Fruit fly (Drosophila melanogaster) whole organism, wandering third instar larva: ENCODE results near the gene Exo70.

Experiments used
- Abd-B ChIP-seq: fragments of >200 bp; optimal IDR thresholded peaks from 2 replicates; lab custom pipeline; 2017; ENCODE audit warnings: missing biosample characterization, missing genetic modification characterization
- CG32264 ChIP-seq: fragments of 200-800 bp; sonication (Bioruptor generic); optimal IDR thresholded peaks from 2 replicates; lab custom pipeline; 2016; ENCODE audit warnings: missing biosample characterization, missing genetic modification characterization
- CG9705 ChIP-seq: fragments of 200-800 bp; sonication (Bioruptor generic); optimal IDR thresholded peaks from 2 replicates; lab custom pipeline; 2018; ENCODE audit warnings: missing biosample characterization, mild to moderate bottlenecking, missing genetic modification characterization
- CrebA ChIP-seq: fragments of 200-800 bp; sonication (Bioruptor generic); optimal IDR thresholded peaks from 2 replicates; lab custom pipeline; 2016; ENCODE audit warnings: missing biosample characterization, mild to moderate bottlenecking, missing genetic modification characterization, borderline replicate concordance
- Dfd ChIP-seq: fragments of >200 bp; optimal IDR thresholded peaks from 2 replicates; lab custom pipeline; 2017; ENCODE audit warnings: missing biosample characterization, missing genetic modification characterization
- Dif ChIP-seq: fragments of 200-275, 200-300 bp; sonication (Bioruptor generic); optimal IDR thresholded peaks from 2 replicates; lab custom pipeline; 2018; ENCODE audit warnings: missing biosample characterization, missing genetic modification characterization; ENCODE audit not compliant: partially characterized antibody
- GATAd ChIP-seq: sonication (Bioruptor generic); optimal IDR thresholded peaks from 2 replicates; lab custom pipeline; 2016; ENCODE audit warnings: missing biosample characterization, missing genetic modification characterization
- HLH106 ChIP-seq: fragments of 200-800 bp; optimal IDR thresholded peaks from 3 replicates; lab custom pipeline; 2019; ENCODE audit warnings: missing biosample characterization, mild to moderate bottlenecking, missing genetic modification characterization, moderate library complexity
- Hr78 ChIP-seq: fragments of >200 bp; optimal IDR thresholded peaks from 2 replicates; lab custom pipeline; 2017; ENCODE audit warnings: missing biosample characterization, missing genetic modification characterization
- Hr83 ChIP-seq: fragments of 200-300 bp; sonication (Bioruptor generic); optimal IDR thresholded peaks from 2 replicates; lab custom pipeline; 2016; ENCODE audit warnings: missing biosample characterization, mild to moderate bottlenecking, missing genetic modification characterization, moderate library complexity; ENCODE audit not compliant: poor library complexity, severe bottlenecking
- Mio ChIP-seq: sonication (Bioruptor generic); optimal IDR thresholded peaks from 2 replicates; lab custom pipeline; 2016; ENCODE audit warnings: missing biosample characterization, missing genetic modification characterization
- Myc ChIP-seq: fragments of >200 bp; optimal IDR thresholded peaks from 2 replicates; lab custom pipeline; 2017
- N ChIP-seq: fragments of >200 bp; optimal IDR thresholded peaks from 2 replicates; lab custom pipeline; 2018; ENCODE audit warnings: missing biosample characterization, missing external identifiers, missing genetic modification characterization
- OdsH ChIP-seq: fragments of 200-800 bp; sonication (Bioruptor generic); optimal IDR thresholded peaks from 2 replicates; lab custom pipeline; 2016; ENCODE audit warnings: missing biosample characterization, mild to moderate bottlenecking, missing genetic modification characterization
- Rel ChIP-seq, 2 experiments: fragments of 200-800 bp; sonication (Bioruptor generic) in 1 of 2; optimal IDR thresholded peaks; 2 replicates in 1 of 2; 3 replicates in 1 of 2; lab custom pipeline; 2016 to 2019; ENCODE audit warnings: mild to moderate bottlenecking in 2 of 2, missing biosample characterization in 2 of 2, missing genetic modification characterization in 2 of 2, moderate library complexity in 1 of 2
- Sp1 ChIP-seq: fragments of 200-800 bp; sonication (Bioruptor generic); optimal IDR thresholded peaks from 3 replicates; lab custom pipeline; 2019; ENCODE audit warnings: missing biosample characterization, mild to moderate bottlenecking, missing genetic modification characterization, moderate library complexity
- br ChIP-seq: fragments of 200-800 bp; sonication (Bioruptor generic); optimal IDR thresholded peaks from 2 replicates; lab custom pipeline; 2016; ENCODE audit warnings: missing biosample characterization, missing genetic modification characterization
- brk ChIP-seq: fragments of 200-800 bp; sonication (Bioruptor generic); optimal IDR thresholded peaks from 2 replicates; lab custom pipeline; 2016; ENCODE audit warnings: missing biosample characterization, mild to moderate bottlenecking, missing genetic modification characterization
- dmrt93B ChIP-seq: fragments of 200-800 bp; sonication (Bioruptor generic); optimal IDR thresholded peaks from 2 replicates; lab custom pipeline; 2018; ENCODE audit warnings: missing biosample characterization, mild to moderate bottlenecking, missing genetic modification characterization
- dsf ChIP-seq: sonication (Bioruptor generic); optimal IDR thresholded peaks from 2 replicates; lab custom pipeline; 2016; ENCODE audit warnings: missing biosample characterization, missing genetic modification characterization, borderline replicate concordance
- ey ChIP-seq: fragments of 200-800 bp; sonication (Bioruptor generic); optimal IDR thresholded peaks from 2 replicates; lab custom pipeline; 2016; ENCODE audit warnings: missing biosample characterization, missing genetic modification characterization
- foxo ChIP-seq, 2 experiments: fragments of 200-800 bp; sonication (Bioruptor generic); optimal IDR thresholded peaks; 2 replicates in 1 of 2; 3 replicates in 1 of 2; lab custom pipeline; 2016 to 2017; ENCODE audit warnings: missing biosample characterization in 2 of 2, missing genetic modification characterization in 2 of 2
- fru ChIP-seq: fragments of 200-800 bp; sonication (Bioruptor generic); optimal IDR thresholded peaks from 3 replicates; lab custom pipeline; 2016; ENCODE audit warnings: missing biosample characterization, mild to moderate bottlenecking, missing genetic modification characterization
- h ChIP-seq: fragments of 200-800 bp; sonication (Bioruptor generic); optimal IDR thresholded peaks from 3 replicates; lab custom pipeline; 2016; ENCODE audit warnings: missing biosample characterization, mild to moderate bottlenecking, missing genetic modification characterization
- jim ChIP-seq: fragments of 175-275, 200-325 bp; sonication (Bioruptor generic); optimal IDR thresholded peaks from 2 replicates; lab custom pipeline; 2016; ENCODE audit warnings: missing biosample characterization, mild to moderate bottlenecking, missing genetic modification characterization
- pan ChIP-seq: fragments of >200 bp; optimal IDR thresholded peaks from 2 replicates; lab custom pipeline; 2017
- psq ChIP-seq: fragments of 200-800 bp; sonication (Bioruptor generic); optimal IDR thresholded peaks from 3 replicates; lab custom pipeline; 2017; ENCODE audit warnings: missing biosample characterization, mild to moderate bottlenecking, missing genetic modification characterization, moderate library complexity
- rgr ChIP-seq: fragments of 200-800 bp; sonication (Bioruptor generic); optimal IDR thresholded peaks from 3 replicates; lab custom pipeline; 2016; ENCODE audit warnings: missing biosample characterization, mild to moderate bottlenecking, missing genetic modification characterization
- sage ChIP-seq: fragments of 200-800 bp; sonication (Bioruptor generic); optimal IDR thresholded peaks from 2 replicates; lab custom pipeline; 2016; ENCODE audit warnings: missing biosample characterization, mild to moderate bottlenecking, missing genetic modification characterization
- sv ChIP-seq: fragments of 200-800 bp; sonication (Bioruptor generic); optimal IDR thresholded peaks from 3 replicates; lab custom pipeline; 2016; ENCODE audit warnings: missing biosample characterization, missing genetic modification characterization
- woc ChIP-seq: sonication (Bioruptor generic); optimal IDR thresholded peaks from 2 replicates; lab custom pipeline; 2016; ENCODE audit warnings: missing biosample characterization, mild to moderate bottlenecking, missing genetic modification characterization

Gene Exo70

dm6 chr3L:8395630-8396168, 16.0 kb upstream of the Exo70 start, which contains the start of gene CG7120:
Gene CG7120, plus strand, starts transcription at chr3L:8396000.
- no peak for TF ChIP-seq psq (GFP tag; lab: Kevin White, UChicago)
- TF ChIP-seq h: peak; percentile 57
- no peak for TF ChIP-seq Myc (lab: Kevin White, UChicago)
- no peak for TF ChIP-seq jim (GFP tag; lab: Kevin White, UChicago)
- TF ChIP-seq foxo (GFP tag; optimal IDR thresholded peaks at IDR 0.05; lab: Kevin White, UChicago): peak in 1 of 2 experiments; percentile 51
- no peak for TF ChIP-seq woc (GFP tag; lab: Kevin White, UChicago)
- TF ChIP-seq Abd-B (GFP tag; lab: Kevin White, UChicago): no peak
- TF ChIP-seq HLH106 (tag; lab: Kevin White, UChicago): peak; percentile 57
- TF ChIP-seq CG9705 (GFP tag; lab: Kevin White, UChicago): no peak
- TF ChIP-seq Sp1: no peak
- no peak for TF ChIP-seq rgr (GFP tag; lab: Kevin White, UChicago)
- peak; percentile 51 for TF ChIP-seq fru (GFP tag; lab: Kevin White, UChicago)
- TF ChIP-seq Hr83: no peak
- TF ChIP-seq dmrt93B (GFP tag; lab: Kevin White, UChicago): no peak
- no peak for TF ChIP-seq br (GFP tag; lab: Kevin White, UChicago)
- no peak for TF ChIP-seq CG32264 (GFP tag; lab: Kevin White, UChicago)
- TF ChIP-seq GATAd: no peak
- no peak for TF ChIP-seq N (GFP tag; lab: Kevin White, UChicago)

DNA sequence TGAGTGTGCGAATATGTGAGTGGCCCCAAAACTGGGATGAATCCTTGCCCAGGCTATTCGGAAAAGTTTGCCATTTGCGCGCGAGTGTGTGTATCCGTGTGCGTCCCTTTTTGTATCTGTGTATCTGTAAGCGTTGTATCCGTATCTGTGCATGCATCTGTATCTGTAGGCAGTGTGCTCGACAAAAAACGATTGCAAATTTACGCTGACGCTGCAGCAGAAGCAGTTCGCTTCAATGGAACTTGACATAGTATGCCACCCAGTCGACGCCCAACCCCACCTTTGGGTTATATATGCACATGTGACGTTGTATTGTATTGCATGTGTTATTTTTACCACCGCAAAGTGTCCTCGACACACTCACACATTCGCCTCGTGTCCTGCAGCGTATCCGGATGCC, 15.5 kb upstream of the Exo70 start:
- TF ChIP-seq Dif (no peak), CrebA (GFP tag; lab: Kevin White, UChicago) (no peak), h (no peak), dsf (GFP tag; lab: Kevin White, UChicago) (no peak), br (GFP tag; lab: Kevin White, UChicago) (no peak), Dfd (GFP tag; lab: Kevin White, UChicago) (no peak)

dm6 chr3L:8398763-8399445, 12.7 kb upstream of the Exo70 start:
- TF ChIP-seq psq (GFP tag; lab: Kevin White, UChicago): peak; percentile 58
- no peak for TF ChIP-seq brk (GFP tag; lab: Kevin White, UChicago)
- no peak for TF ChIP-seq sage
- no peak for TF ChIP-seq br (GFP tag; lab: Kevin White, UChicago)
- no peak for TF ChIP-seq pan (lab: Kevin White, UChicago)
- peak; percentile 79 for TF ChIP-seq ey (GFP tag; lab: Kevin White, UChicago)
- peak; percentile 12 for TF ChIP-seq Hr83
- no peak for TF ChIP-seq Mio
- no peak for TF ChIP-seq Hr78 (GFP tag; lab: Kevin White, UChicago)
- TF ChIP-seq foxo (GFP tag; optimal IDR thresholded peaks at IDR 0.05; lab: Kevin White, UChicago): no peak
- peak; percentile 73 for TF ChIP-seq OdsH (GFP tag; lab: Kevin White, UChicago)
- TF ChIP-seq Rel (GFP tag; optimal IDR thresholded peaks at IDR 0.05; lab: Kevin White, UChicago): no peak
- peak; percentile 32 for TF ChIP-seq Rel (tag; optimal IDR thresholded peaks at IDR 0.05; lab: Kevin White, UChicago)
- no peak for TF ChIP-seq woc (GFP tag; lab: Kevin White, UChicago)
- TF ChIP-seq CG9705 (GFP tag; lab: Kevin White, UChicago): peak; percentile 44
- peak; percentile 83 for TF ChIP-seq HLH106 (tag; lab: Kevin White, UChicago)
- no peak for TF ChIP-seq sv (GFP tag; lab: Kevin White, UChicago)
- no peak for TF ChIP-seq Dfd (GFP tag; lab: Kevin White, UChicago)
- no peak for TF ChIP-seq dsf (GFP tag; lab: Kevin White, UChicago)
- no peak for TF ChIP-seq GATAd
- peak; percentile 63 for TF ChIP-seq CG32264 (GFP tag; lab: Kevin White, UChicago)

DNA sequence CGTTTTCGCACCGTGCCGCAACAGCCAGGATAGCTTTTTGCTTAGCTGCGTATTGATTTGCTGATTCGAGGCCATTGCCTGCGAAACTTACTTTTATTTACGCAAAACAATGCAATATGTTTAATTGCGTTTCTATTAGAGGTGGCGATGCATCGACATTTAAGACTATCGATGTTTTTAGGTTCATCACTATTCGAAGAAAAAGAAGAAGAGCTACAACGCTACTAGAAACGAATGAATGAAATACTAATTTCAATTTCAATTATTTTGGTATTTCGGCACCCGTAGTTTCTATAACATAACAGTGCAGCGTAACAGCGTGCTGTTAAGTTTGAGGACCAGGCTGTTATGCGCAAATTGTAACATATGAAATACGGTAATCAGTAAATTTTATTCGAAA, 6.5 kb upstream of the Exo70 start, which contains the start of the genes Tpt, mkg-p and CG13667:
Gene Tpt, minus strand, starts transcription at position 155 of the 400 bp plus-strand sequence.
Gene mkg-p, minus strand, starts transcription at position 155 of the 400 bp plus-strand sequence.
Gene CG13667, plus strand, starts transcription at position 332 of the 400 bp plus-strand sequence.
- TF ChIP-seq Myc (lab: Kevin White, UChicago) (peak; percentile 10), Dif (no peak)
